Worm (Caenorhabditis elegans) whole organism, L1 larva: ENCODE measurements around the gene B0495.9.
A peak's percentile ranks its signal among the peaks of the same experiment; 100 is the strongest.

ENCODE experiments used
- C34B4.2 ChIP-seq: sonication (generic microtip); optimal IDR thresholded peaks from 2 replicates; lab custom pipeline; 2017; ENCODE audit warnings: mild to moderate bottlenecking, missing genetic modification characterization, missing compliant biosample characterization
- F16B12.6 ChIP-seq: fragments of 150-350 bp; optimal IDR thresholded peaks from 2 replicates; lab custom pipeline; 2014; ENCODE audit warnings: missing biosample characterization, missing genetic modification characterization
- aha-1 ChIP-seq: fragments of 150-350 bp; optimal IDR thresholded peaks from 2 replicates; lab custom pipeline; 2014; ENCODE audit warnings: missing biosample characterization, missing genetic modification characterization
- alr-1 ChIP-seq: fragments of 200-800 bp; sonication (Bioruptor generic); optimal IDR thresholded peaks from 2 replicates; lab custom pipeline; 2018; ENCODE audit warnings: borderline replicate concordance, mild to moderate bottlenecking, missing genetic modification characterization, missing compliant biosample characterization
- ama-1 ChIP-seq: fragments of 150-350 bp; optimal IDR thresholded peaks from 2 replicates; lab custom pipeline; 2014
- blmp-1 ChIP-seq: fragments of 150-350 bp; optimal IDR thresholded peaks from 2 replicates; lab custom pipeline; 2014; ENCODE audit warnings: missing biosample characterization, missing genetic modification characterization
- ceh-8 ChIP-seq: fragments of 200-800 bp; sonication (Bioruptor generic); optimal IDR thresholded peaks from 2 replicates; lab custom pipeline; 2018; ENCODE audit warnings: mild to moderate bottlenecking, missing genetic modification characterization, moderate library complexity, missing compliant biosample characterization
- ceh-82 ChIP-seq, 3 experiments: fragments of 150-350 bp in 1 of 3; sonication (generic microtip) in 2 of 3; optimal IDR thresholded peaks; 2 replicates each; lab custom pipeline; 2014 to 2017; ENCODE audit warnings: missing biosample characterization in 3 of 3, missing genetic modification characterization in 3 of 3
- ceh-90 ChIP-seq: sonication (generic microtip); optimal IDR thresholded peaks from 2 replicates; lab custom pipeline; 2016; ENCODE audit warnings: missing genetic modification characterization, missing compliant biosample characterization
- dpl-1 ChIP-seq, 3 experiments: fragments of 150-350 bp in 2 of 3; sonication (generic microtip) in 1 of 3; optimal IDR thresholded peaks; 2 replicates each; lab custom pipeline; 2014 to 2017; ENCODE audit warnings: missing biosample characterization in 3 of 3, missing genetic modification characterization in 3 of 3, missing genetic modification reagents in 3 of 3
- efl-1 ChIP-seq, 4 experiments: fragments of 150-350 bp; optimal IDR thresholded peaks in 3 of 4; peaks in 1 of 4; 1 replicate in 1 of 4; 2 replicates in 3 of 4; lab custom pipeline; 2014; ENCODE audit warnings: missing biosample characterization in 2 of 4, missing genetic modification characterization in 2 of 4, missing genetic modification reagents in 2 of 4
- elt-3 ChIP-seq, 6 experiments: fragments of 150-350 bp in 1 of 6; sonication (generic microtip); optimal IDR thresholded peaks; 2 replicates each; lab custom pipeline; 2017 to 2018; ENCODE audit warnings: missing biosample characterization in 6 of 6, missing genetic modification characterization in 6 of 6, inconsistent platforms in 1 of 6
- fkh-8 ChIP-seq: sonication (generic microtip); optimal IDR thresholded peaks from 2 replicates; lab custom pipeline; 2016; ENCODE audit warnings: mild to moderate bottlenecking, missing genetic modification characterization, missing compliant biosample characterization
- grh-1 ChIP-seq: fragments of 200-800 bp; sonication (Bioruptor generic); IDR thresholded peaks from 2 replicates; pipeline ENCODE4 v1.3.6; 2022; ENCODE audit warnings: missing genetic modification reagents, missing genetic modification characterization, missing compliant biosample characterization
- hlh-4 ChIP-seq: sonication (generic microtip); optimal IDR thresholded peaks from 2 replicates; lab custom pipeline; 2016; ENCODE audit warnings: mild to moderate bottlenecking, missing genetic modification characterization, missing compliant biosample characterization
- jun-1 ChIP-seq: fragments of 150-350 bp; optimal IDR thresholded peaks from 2 replicates; lab custom pipeline; 2014; ENCODE audit warnings: missing biosample characterization, missing genetic modification reagents, missing genetic modification characterization
- lin-13 ChIP-seq: fragments of 150-350 bp; optimal IDR thresholded peaks from 2 replicates; lab custom pipeline; 2014; ENCODE audit warnings: missing biosample characterization, missing genetic modification reagents, missing genetic modification characterization
- lin-14 ChIP-seq: fragments of 200-800 bp; sonication (Bioruptor generic); optimal IDR thresholded peaks from 2 replicates; lab custom pipeline; 2018; ENCODE audit warnings: mild to moderate bottlenecking, missing genetic modification characterization, moderate library complexity, missing compliant biosample characterization
- lin-35 ChIP-seq, 2 experiments: fragments of 150-350 bp; optimal IDR thresholded peaks; 2 replicates each; lab custom pipeline; 2014; ENCODE audit warnings: missing biosample characterization in 2 of 2, missing genetic modification characterization in 2 of 2, missing genetic modification reagents in 2 of 2
- lin-39 ChIP-seq: fragments of 150-350 bp; optimal IDR thresholded peaks from 2 replicates; lab custom pipeline; 2014; ENCODE audit warnings: missing biosample characterization, missing genetic modification reagents, missing genetic modification characterization
- lir-3 ChIP-seq: sonication (generic microtip); optimal IDR thresholded peaks from 2 replicates; lab custom pipeline; 2016; ENCODE audit warnings: mild to moderate bottlenecking, missing genetic modification characterization, moderate library complexity, missing compliant biosample characterization; ENCODE audit not compliant: poor library complexity
- lsy-2 ChIP-seq, 2 experiments: fragments of 150-350 bp; optimal IDR thresholded peaks; 2 replicates each; lab custom pipeline; 2014; ENCODE audit warnings: missing biosample characterization in 2 of 2, missing genetic modification characterization in 2 of 2
- mdl-1 ChIP-seq, 2 experiments: fragments of 150-350 bp; optimal IDR thresholded peaks; 2 replicates each; lab custom pipeline; 2014 to 2017; ENCODE audit warnings: missing biosample characterization in 2 of 2, missing genetic modification characterization in 2 of 2, inconsistent platforms in 1 of 2
- mep-1 ChIP-seq: fragments of 150-350 bp; optimal IDR thresholded peaks from 2 replicates; lab custom pipeline; 2014; ENCODE audit warnings: missing biosample characterization, missing genetic modification characterization
- nhr-20 ChIP-seq: sonication (generic microtip); optimal IDR thresholded peaks from 2 replicates; lab custom pipeline; 2016; ENCODE audit warnings: mild to moderate bottlenecking, missing genetic modification characterization, missing compliant biosample characterization
- nhr-47 ChIP-seq: sonication (generic microtip); optimal IDR thresholded peaks from 2 replicates; lab custom pipeline; 2016; ENCODE audit warnings: mild to moderate bottlenecking, missing genetic modification characterization, moderate library complexity, missing compliant biosample characterization
- nhr-71 ChIP-seq: sonication (generic microtip); optimal IDR thresholded peaks from 2 replicates; lab custom pipeline; 2016; ENCODE audit warnings: mild to moderate bottlenecking, missing genetic modification characterization, moderate library complexity, missing compliant biosample characterization
- nhr-85 ChIP-seq: sonication (generic microtip); peaks from one replicate; lab custom pipeline; 2016; ENCODE audit warnings: missing genetic modification characterization, inconsistent platforms, missing compliant biosample characterization
- rnt-1 ChIP-seq: sonication (generic microtip); optimal IDR thresholded peaks from 2 replicates; lab custom pipeline; 2016; ENCODE audit warnings: mild to moderate bottlenecking, missing genetic modification characterization, moderate library complexity, missing compliant biosample characterization
- snu-23 ChIP-seq: sonication (generic microtip); optimal IDR thresholded peaks from 2 replicates; lab custom pipeline; 2016; ENCODE audit warnings: missing genetic modification characterization, missing compliant biosample characterization
- sox-4 ChIP-seq: sonication (generic microtip); optimal IDR thresholded peaks from 2 replicates; lab custom pipeline; 2016; ENCODE audit warnings: missing genetic modification characterization, missing compliant biosample characterization
- sptf-1 ChIP-seq: fragments of 150-350 bp; optimal IDR thresholded peaks from 2 replicates; lab custom pipeline; 2014; ENCODE audit warnings: missing biosample characterization, missing genetic modification characterization
- swsn-7 ChIP-seq: sonication (generic microtip); optimal IDR thresholded peaks from 2 replicates; lab custom pipeline; 2016; ENCODE audit warnings: missing genetic modification characterization, missing compliant biosample characterization
- unc-86 ChIP-seq: sonication (generic microtip); optimal IDR thresholded peaks from 2 replicates; lab custom pipeline; 2016; ENCODE audit warnings: missing genetic modification characterization, missing compliant biosample characterization
- vab-15 ChIP-seq: sonication (generic microtip); optimal IDR thresholded peaks from 2 replicates; lab custom pipeline; 2017; ENCODE audit warnings: missing genotype, mild to moderate bottlenecking, missing genetic modification characterization, missing compliant biosample characterization
- xbp-1 ChIP-seq: sonication (generic microtip); optimal IDR thresholded peaks from 2 replicates; lab custom pipeline; 2016; ENCODE audit warnings: missing genetic modification characterization, missing compliant biosample characterization
- ztf-11 ChIP-seq, 2 experiments: sonication (generic microtip); optimal IDR thresholded peaks; 2 replicates each; lab custom pipeline; 2016 to 2017; ENCODE audit warnings: missing genetic modification characterization in 2 of 2, missing biosample characterization in 1 of 2, missing compliant biosample characterization in 1 of 2

Gene B0495.9

DNA sequence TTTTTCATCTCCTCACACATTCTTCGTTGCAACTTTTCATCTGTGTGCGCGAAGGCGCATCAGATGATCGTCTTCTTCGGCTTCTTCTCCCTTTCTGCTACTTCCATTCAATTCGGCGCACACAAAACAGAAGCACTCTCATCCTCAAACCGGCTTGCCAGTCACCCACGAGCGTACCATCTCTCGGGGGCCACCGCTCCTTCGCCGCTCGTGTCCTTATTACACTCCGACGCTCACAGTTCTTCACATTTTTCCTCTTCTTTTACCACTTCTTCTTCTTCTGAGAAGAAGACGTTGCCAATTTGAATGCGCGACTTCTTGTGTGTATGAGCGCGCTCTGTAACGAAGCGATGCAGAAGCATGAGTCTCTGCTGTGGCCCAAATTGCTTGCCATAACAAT, 30.0 kb downstream of the B0495.9 start:
- TF ChIP-seq unc-86 (tag; lab: Kevin White, UChicago) (no peak), blmp-1 (tag; lab: Kevin White, UChicago) (peak; percentile 16), mdl-1 (tag; optimal IDR thresholded peaks at IDR 0.05; lab: Kevin White, UChicago) (no peak), sptf-1 (tag; lab: Kevin White, UChicago) (no peak), sox-4 (tag; lab: Kevin White, UChicago) (no peak)

DNA sequence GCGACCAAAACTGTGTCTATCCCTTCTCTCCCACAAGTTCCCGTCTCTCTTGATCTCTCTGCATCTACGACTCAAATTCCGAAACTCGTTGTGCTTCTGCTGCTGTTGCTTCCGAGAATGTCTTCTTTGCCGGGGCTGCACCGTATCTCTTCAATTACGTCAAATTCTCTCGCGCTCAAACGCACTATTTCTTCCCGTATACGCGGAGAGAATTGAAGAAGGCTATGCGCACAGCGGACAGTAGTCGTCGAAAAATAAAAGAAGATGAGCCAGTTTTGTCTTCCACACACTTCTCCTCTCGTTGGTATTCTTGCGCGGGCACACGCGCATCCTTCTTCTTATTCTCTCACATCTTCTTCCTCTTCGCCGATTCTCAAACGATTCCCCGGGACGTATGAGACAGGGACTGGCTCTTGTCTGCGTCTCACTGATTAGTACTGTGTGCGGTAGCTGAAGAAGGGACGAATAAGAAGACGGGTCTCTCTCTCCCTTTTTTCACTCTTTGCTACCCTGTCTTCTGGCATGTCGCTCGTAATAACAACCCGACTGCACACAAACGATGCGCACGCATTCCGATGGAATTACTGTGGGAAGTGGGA, 32.1 kb downstream of the B0495.9 start:
- TF ChIP-seq ztf-11 (tag; optimal IDR thresholded peaks at IDR 0.05; lab: Kevin White, UChicago) (no peak), xbp-1 (peak; percentile 16), nhr-71 (tag; lab: Kevin White, UChicago) (peak; percentile 3), mep-1 (tag; lab: Kevin White, UChicago) (peak; percentile 73), blmp-1 (tag; lab: Kevin White, UChicago) (peak; percentile 60), lin-13 (GFP tag; lab: Kevin White, UChicago) (no peak), nhr-47 (tag; lab: Kevin White, UChicago) (no peak), nhr-20 (peak; percentile 31), alr-1 (tag; lab: Kevin White, UChicago) (no peak), lin-35 (GFP tag; optimal IDR thresholded peaks at IDR 0.05; lab: Kevin White, UChicago) (peak in 1 of 2 experiments; percentile 4), lin-39 (tag; lab: Kevin White, UChicago) (no peak), efl-1 (optimal IDR thresholded peaks at IDR 0.05; lab: Kevin White, UChicago) (no peak), efl-1 (GFP tag; optimal IDR thresholded peaks at IDR 0.05 in 1 of 2; lab: Kevin White, UChicago) (no peak), lsy-2 (tag; optimal IDR thresholded peaks at IDR 0.05; lab: Kevin White, UChicago) (peak in 1 of 2 experiments; percentile 34), F16B12.6 (tag; lab: Kevin White, UChicago) (no peak), nhr-85 (tag; lab: Kevin White, UChicago) (peak; percentile 31), rnt-1 (peak; percentile 2), hlh-4 (tag; lab: Kevin White, UChicago) (no peak), vab-15 (tag; lab: Kevin White, UChicago) (no peak), lir-3 (no peak), ama-1 (no peak), C34B4.2 (tag; lab: Kevin White, UChicago) (no peak), dpl-1 (GFP tag; optimal IDR thresholded peaks at IDR 0.05; lab: Kevin White, UChicago) (no peak), jun-1 (tag; lab: Kevin White, UChicago) (no peak), grh-1 (peak; percentile 18; the same call in 1 of the 2 replicates), lin-14 (GFP tag; lab: Kevin White, UChicago) (peak; percentile 68), elt-3 (tag; optimal IDR thresholded peaks at IDR 0.05; lab: Kevin White, UChicago) (peak in 4 of 6 experiments; percentile 5 to 25 (median 9)), swsn-7 (peak; percentile 20), ceh-82 (tag; optimal IDR thresholded peaks at IDR 0.05; lab: Kevin White, UChicago) (peak in 1 of 3 experiments; percentile 2), aha-1 (tag; lab: Kevin White, UChicago) (no peak), ceh-90 (tag; lab: Kevin White, UChicago) (no peak), fkh-8 (tag; lab: Kevin White, UChicago) (no peak), snu-23 (GFP tag; lab: Kevin White, UChicago) (peak; percentile 50)

DNA sequence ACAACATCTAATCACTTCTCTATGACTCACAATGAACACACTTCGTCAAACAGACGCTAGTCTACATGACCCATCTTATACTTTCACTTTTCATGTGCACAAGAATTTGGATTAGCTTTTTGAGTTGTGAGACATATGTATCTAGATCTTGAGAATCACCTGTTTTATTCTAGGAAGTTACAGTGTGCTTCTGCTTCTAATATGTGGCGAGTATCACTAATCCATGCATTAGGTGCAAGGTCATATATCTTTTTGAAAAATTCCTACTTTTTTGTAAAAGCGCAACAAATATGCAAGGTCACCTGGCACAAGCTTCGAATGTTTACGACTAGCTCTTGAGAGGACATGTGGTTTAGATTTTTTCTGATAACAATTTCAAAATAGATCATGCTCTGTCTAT, 32.8 kb downstream of the B0495.9 start:
- TF ChIP-seq ceh-8 (GFP tag; lab: Kevin White, UChicago) (no peak), blmp-1 (tag; lab: Kevin White, UChicago) (peak; percentile 44)
